Fruit fly (Drosophila melanogaster) whole organism, embryonic: ENCODE results near the gene cni.

Experiments used
- Ada2b ChIP-seq: fragments of 200-800 bp; sonication (Bioruptor generic); IDR thresholded peaks from 2 replicates; pipeline ENCODE4 v1.3.6; 2022; ENCODE audit warnings: missing biosample characterization, missing genetic modification characterization
- BEAF-32 ChIP-seq: fragments of 200-800 bp; sonication (Bioruptor generic); optimal IDR thresholded peaks from 3 replicates; lab custom pipeline; 2017; ENCODE audit warnings: missing biosample characterization, missing genetic modification characterization, mild to moderate bottlenecking, moderate library complexity, missing genetic modification reagents
- Bteb2 ChIP-seq: fragments of 200-800 bp; sonication (Bioruptor generic); optimal IDR thresholded peaks from 2 replicates; lab custom pipeline; 2016; ENCODE audit warnings: missing biosample characterization, missing genetic modification characterization
- CG10321 ChIP-seq: fragments of 200-800 bp; sonication (Bioruptor generic); IDR thresholded peaks from 2 replicates; pipeline ENCODE4 v1.3.6; 2022; ENCODE audit warnings: missing biosample characterization, missing genetic modification characterization
- CG11695 ChIP-seq: fragments of 200-800 bp; sonication (Bioruptor generic); IDR thresholded peaks from 3 replicates; pipeline ENCODE4 v1.3.6; 2022; ENCODE audit warnings: missing biosample characterization, missing genetic modification characterization
- CG12219 ChIP-seq: fragments of 200-800 bp; sonication (Bioruptor generic); optimal IDR thresholded peaks from 3 replicates; lab custom pipeline; 2018; ENCODE audit warnings: missing biosample characterization, mild to moderate bottlenecking, missing genetic modification characterization
- CG12744 ChIP-seq: fragments of 200-800 bp; sonication (Bioruptor generic); optimal IDR thresholded peaks from 2 replicates; lab custom pipeline; 2016; ENCODE audit warnings: missing biosample characterization, missing genetic modification characterization
- CG13624 ChIP-seq: fragments of 200-800 bp; sonication (Bioruptor generic); optimal IDR thresholded peaks from 2 replicates; lab custom pipeline; 2016; ENCODE audit warnings: missing biosample characterization, missing genetic modification characterization
- CG14667 ChIP-seq: fragments of 200-800 bp; sonication (Bioruptor generic); IDR thresholded peaks from 2 replicates; pipeline ENCODE4 v1.3.6; 2022; ENCODE audit warnings: missing biosample characterization, missing genetic modification characterization
- CG14860 ChIP-seq: fragments of 200-800 bp; sonication (Bioruptor generic); IDR thresholded peaks from 3 replicates; pipeline ENCODE4 v1.3.6; 2022; ENCODE audit warnings: missing biosample characterization, missing genetic modification characterization; ENCODE audit not compliant: partially characterized antibody
- CG14965 ChIP-seq: fragments of 200-800 bp; sonication (Bioruptor generic); optimal IDR thresholded peaks from 2 replicates; lab custom pipeline; 2016; ENCODE audit warnings: missing biosample characterization, missing genetic modification characterization, borderline replicate concordance
- CG15269 ChIP-seq: fragments of 200-800 bp; sonication (Bioruptor generic); optimal IDR thresholded peaks from 2 replicates; lab custom pipeline; 2018; ENCODE audit warnings: missing biosample characterization, mild to moderate bottlenecking, missing genetic modification characterization, moderate library complexity
- CG16813 ChIP-seq: fragments of 200-800 bp; sonication (Bioruptor generic); IDR thresholded peaks from 3 replicates; pipeline ENCODE4 v1.3.6; 2022; ENCODE audit warnings: missing biosample characterization, missing genetic modification characterization; ENCODE audit not compliant: partially characterized antibody
- CG2129 ChIP-seq: fragments of 200-800 bp; sonication (Bioruptor generic); IDR thresholded peaks from 2 replicates; pipeline ENCODE4 v1.3.6; 2022; ENCODE audit warnings: missing biosample characterization, missing genetic modification characterization; ENCODE audit not compliant: partially characterized antibody
- CG2678 ChIP-seq: fragments of 200-800 bp; sonication (Bioruptor generic); optimal IDR thresholded peaks from 3 replicates; lab custom pipeline; 2019; ENCODE audit warnings: missing biosample characterization, mild to moderate bottlenecking, missing genetic modification characterization, moderate library complexity
- CG30431 ChIP-seq: fragments of 200-800 bp; sonication (Bioruptor generic); optimal IDR thresholded peaks from 2 replicates; lab custom pipeline; 2017; ENCODE audit warnings: missing biosample characterization, missing genetic modification characterization
- CG3065 ChIP-seq: fragments of 200-800 bp; sonication (Bioruptor generic); optimal IDR thresholded peaks from 2 replicates; lab custom pipeline; 2016; ENCODE audit warnings: missing biosample characterization, missing genetic modification characterization
- CG3281 ChIP-seq: fragments of 200-800 bp; sonication (Bioruptor generic); optimal IDR thresholded peaks from 3 replicates; lab custom pipeline; 2017; ENCODE audit warnings: missing biosample characterization, mild to moderate bottlenecking, missing genetic modification characterization
- CG34376 ChIP-seq: fragments of 200-800 bp; sonication (Bioruptor generic); optimal IDR thresholded peaks from 2 replicates; lab custom pipeline; 2018; ENCODE audit warnings: missing biosample characterization, mild to moderate bottlenecking, missing genetic modification characterization
- CG4282 ChIP-seq: fragments of 200-800 bp; sonication (Bioruptor generic); optimal IDR thresholded peaks from 2 replicates; lab custom pipeline; 2016; ENCODE audit warnings: missing biosample characterization, missing genetic modification characterization
- CG4328 ChIP-seq: fragments of 200-800 bp; sonication (Bioruptor generic); optimal IDR thresholded peaks from 3 replicates; lab custom pipeline; 2017; ENCODE audit warnings: missing biosample characterization, missing genetic modification reagents, missing genetic modification characterization
- CG7556 ChIP-seq: fragments of 200-800 bp; sonication (Bioruptor generic); optimal IDR thresholded peaks from 2 replicates; lab custom pipeline; 2017; ENCODE audit warnings: missing biosample characterization, mild to moderate bottlenecking, missing genetic modification characterization
- CG8359 ChIP-seq: fragments of 200-800 bp; sonication (Bioruptor generic); optimal IDR thresholded peaks from 2 replicates; lab custom pipeline; 2017; ENCODE audit warnings: missing biosample characterization, mild to moderate bottlenecking, missing genetic modification characterization, borderline replicate concordance
- CG9797 ChIP-seq: fragments of 200-800 bp; sonication (Bioruptor generic); optimal IDR thresholded peaks from 3 replicates; lab custom pipeline; 2018; ENCODE audit warnings: missing biosample characterization, mild to moderate bottlenecking, missing genetic modification characterization
- CG9817 ChIP-seq: fragments of 200-800 bp; sonication (Bioruptor generic); optimal IDR thresholded peaks from 2 replicates; lab custom pipeline; 2018; ENCODE audit warnings: missing biosample characterization, mild to moderate bottlenecking, missing genetic modification characterization, moderate library complexity
- Dp ChIP-seq: fragments of 200-800 bp; sonication (Bioruptor generic); optimal IDR thresholded peaks from 2 replicates; lab custom pipeline; 2018; ENCODE audit warnings: missing biosample characterization, mild to moderate bottlenecking, missing genetic modification characterization, moderate library complexity
- Gug ChIP-seq: fragments of 200-800 bp; sonication (Bioruptor generic); IDR thresholded peaks from 4 replicates; pipeline ENCODE4 v1.3.6; 2022; ENCODE audit warnings: missing biosample characterization, missing genetic modification characterization
- HmgZ ChIP-seq: fragments of 200-800 bp; sonication (Bioruptor generic); optimal IDR thresholded peaks from 2 replicates; lab custom pipeline; 2018; ENCODE audit warnings: missing biosample characterization, mild to moderate bottlenecking, missing genetic modification characterization
- Hr51 ChIP-seq, 2 experiments: fragments of 200-800 bp; sonication (Bioruptor generic); optimal IDR thresholded peaks; 2 replicates in 1 of 2; 3 replicates in 1 of 2; lab custom pipeline; 2016 to 2018; ENCODE audit warnings: missing biosample characterization in 2 of 2, missing genetic modification characterization in 2 of 2, mild to moderate bottlenecking in 1 of 2, moderate library complexity in 1 of 2
- MBD-R2 ChIP-seq: fragments of 200-800 bp; sonication (Bioruptor generic); IDR thresholded peaks from 2 replicates; pipeline ENCODE4 v1.3.6; 2022; ENCODE audit warnings: missing biosample characterization, missing genetic modification characterization
- Med ChIP-seq: fragments of 200-800 bp; sonication (Bioruptor generic); peaks from one replicate; lab custom pipeline; 2016; ENCODE audit warnings: missing biosample characterization, missing genetic modification characterization, mild to moderate bottlenecking, inconsistent platforms, moderate library complexity
- Rfx ChIP-seq: fragments of 200-800 bp; sonication (Bioruptor generic); IDR thresholded peaks from 2 replicates; pipeline ENCODE4 v1.3.6; 2022; ENCODE audit warnings: missing biosample characterization, missing genetic modification characterization
- Scr ChIP-seq: fragments of 200-800 bp; sonication (Bioruptor generic); IDR thresholded peaks from 2 replicates; pipeline ENCODE4 v1.3.6; 2022; ENCODE audit warnings: missing biosample characterization, missing genetic modification characterization; ENCODE audit not compliant: partially characterized antibody
- Sox102F ChIP-seq: fragments of 200-800 bp; sonication (Bioruptor generic); optimal IDR thresholded peaks from 2 replicates; lab custom pipeline; 2018; ENCODE audit warnings: missing biosample characterization, mild to moderate bottlenecking, missing genetic modification characterization, moderate library complexity
- Tbp ChIP-seq: fragments of >200 bp; optimal IDR thresholded peaks from 2 replicates; lab custom pipeline; 2018; ENCODE audit warnings: missing biosample characterization, missing genetic modification characterization
- abd-A ChIP-seq: fragments of 200-800 bp; sonication (Bioruptor generic); optimal IDR thresholded peaks from 3 replicates; lab custom pipeline; 2019; ENCODE audit warnings: missing biosample characterization, mild to moderate bottlenecking, missing genetic modification characterization, moderate library complexity
- al ChIP-seq: fragments of 200-800 bp; sonication (Bioruptor generic); IDR thresholded peaks from 2 replicates; pipeline ENCODE4 v1.3.6; 2022; ENCODE audit warnings: missing biosample characterization, missing genetic modification characterization
- ase ChIP-seq: fragments of 200-800 bp; sonication (Bioruptor generic); IDR thresholded peaks from 3 replicates; pipeline ENCODE4 v1.3.6; 2022; ENCODE audit warnings: missing biosample characterization, missing genetic modification characterization
- chn ChIP-seq: fragments of 200-800 bp; sonication (Bioruptor generic); optimal IDR thresholded peaks from 2 replicates; lab custom pipeline; 2016; ENCODE audit warnings: missing biosample characterization, missing genetic modification characterization
- croc ChIP-seq: fragments of 200-800 bp; sonication (Bioruptor generic); conservative IDR thresholded peaks from 3 replicates; pipeline ENCODE4 v1.3.6; 2022; ENCODE audit warnings: missing biosample characterization, missing genetic modification characterization
- dimm ChIP-seq: fragments of 200-800 bp; sonication (Bioruptor generic); IDR thresholded peaks from 2 replicates; pipeline ENCODE4 v1.3.6; 2022; ENCODE audit warnings: missing biosample characterization, missing genetic modification characterization
- gcm ChIP-seq: fragments of 200-800 bp; sonication (Bioruptor generic); optimal IDR thresholded peaks from 2 replicates; lab custom pipeline; 2019; ENCODE audit warnings: missing biosample characterization, mild to moderate bottlenecking, missing genetic modification characterization, moderate library complexity
- jing ChIP-seq: fragments of 200-800 bp; sonication (Bioruptor generic); optimal IDR thresholded peaks from 2 replicates; lab custom pipeline; 2018; ENCODE audit warnings: missing biosample characterization, mild to moderate bottlenecking, missing genetic modification characterization
- ranshi ChIP-seq: fragments of 200-800 bp; sonication (Bioruptor generic); IDR thresholded peaks from 2 replicates; pipeline ENCODE4 v1.3.6; 2022; ENCODE audit warnings: missing biosample characterization, missing genetic modification characterization
- schlank ChIP-seq: fragments of 200-800 bp; sonication (Bioruptor generic); optimal IDR thresholded peaks from 2 replicates; lab custom pipeline; 2018; ENCODE audit warnings: missing biosample characterization, mild to moderate bottlenecking, missing genetic modification characterization
- sens ChIP-seq: fragments of 200-800 bp; sonication (Bioruptor generic); peaks from one replicate; lab custom pipeline; 2016; ENCODE audit warnings: missing biosample characterization, missing genetic modification characterization
- tgo ChIP-seq: fragments of 200-800 bp; sonication (Bioruptor generic); IDR thresholded peaks from 3 replicates; pipeline ENCODE4 v1.3.6; 2022; ENCODE audit warnings: missing biosample characterization, missing genetic modification characterization
- tin ChIP-seq: fragments of 200-800 bp; sonication (Bioruptor generic); optimal IDR thresholded peaks from 3 replicates; lab custom pipeline; 2016; ENCODE audit warnings: missing biosample characterization, missing genetic modification characterization
- trem ChIP-seq: fragments of 200-800 bp; optimal IDR thresholded peaks from 3 replicates; lab custom pipeline; 2019; ENCODE audit warnings: missing biosample characterization, mild to moderate bottlenecking, missing genetic modification characterization, moderate library complexity
- trh ChIP-seq: fragments of 200-800 bp; sonication (Bioruptor generic); optimal IDR thresholded peaks from 2 replicates; lab custom pipeline; 2016; ENCODE audit warnings: missing biosample characterization, missing genetic modification characterization
- unpg ChIP-seq: fragments of 200-800 bp; sonication (Bioruptor generic); optimal IDR thresholded peaks from 3 replicates; lab custom pipeline; 2018; ENCODE audit warnings: missing biosample characterization, mild to moderate bottlenecking, missing genetic modification characterization, moderate library complexity

Gene cni

dm6 chr2L:16310648-16311047, at the start of gene cni, which contains the start of gene fzy (continued):
- no peak for TF ChIP-seq dimm
- no peak for TF ChIP-seq CG2129 (GFP tag; lab: Robert Waterston, UW)
- no peak for TF ChIP-seq ase (GFP tag; lab: Robert Waterston, UW)
- no peak for TF ChIP-seq tgo (GFP tag; lab: Robert Waterston, UW)
- no peak for TF ChIP-seq CG4328 (GFP tag; lab: Kevin White, UChicago)
- TF ChIP-seq CG15269 (tag; lab: Kevin White, UChicago): no peak
- no peak for TF ChIP-seq jing (GFP tag; lab: Kevin White, UChicago)
- TF ChIP-seq CG7556 (GFP tag; lab: Kevin White, UChicago): no peak
- TF ChIP-seq sens (GFP tag; lab: Kevin White, UChicago): peak; percentile 82
- no peak for TF ChIP-seq CG11695 (GFP tag; lab: Robert Waterston, UW)
- TF ChIP-seq CG14667 (GFP tag; lab: Robert Waterston, UW): no peak
- no peak for TF ChIP-seq CG12219 (GFP tag; lab: Kevin White, UChicago)
- TF ChIP-seq schlank: no peak
- TF ChIP-seq unpg: no peak
- TF ChIP-seq MBD-R2 (GFP tag; lab: Robert Waterston, UW): peak; percentile 93
- peak; percentile 43; the same call in 1 of the 3 replicates for TF ChIP-seq CG16813 (GFP tag; lab: Robert Waterston, UW)
- no peak for TF ChIP-seq trh (GFP tag; lab: Kevin White, UChicago)
- TF ChIP-seq Ada2b: 0 out of 2 replicates have a peak, but pooled peaks have one; percentile 16
- TF ChIP-seq Gug (GFP tag; lab: Robert Waterston, UW): no peak
- TF ChIP-seq Tbp (GFP tag; lab: Kevin White, UChicago): no peak
- peak; percentile 88 for TF ChIP-seq Dp (GFP tag; lab: Kevin White, UChicago)
- TF ChIP-seq croc: no peak
- no peak for TF ChIP-seq Sox102F (GFP tag; lab: Kevin White, UChicago)
- TF ChIP-seq chn (GFP tag; lab: Kevin White, UChicago): no peak
- no peak for TF ChIP-seq Bteb2 (GFP tag; lab: Kevin White, UChicago)
- no peak for TF ChIP-seq CG9817 (tag; lab: Kevin White, UChicago)
- peak; percentile 23 for TF ChIP-seq CG2678
- no peak for TF ChIP-seq gcm (GFP tag; lab: Kevin White, UChicago)
- peak; percentile 62 for TF ChIP-seq BEAF-32
- no peak for TF ChIP-seq abd-A (tag; lab: Kevin White, UChicago)
- peak; percentile 56 for TF ChIP-seq HmgZ (tag; lab: Kevin White, UChicago)
- TF ChIP-seq CG12744: no peak
- TF ChIP-seq Hr51 (GFP tag; optimal IDR thresholded peaks at IDR 0.05; lab: Kevin White, UChicago): no peak
- TF ChIP-seq CG34376 (GFP tag; lab: Kevin White, UChicago): peak; percentile 16
- peak; percentile 31 for TF ChIP-seq tin
- no peak for TF ChIP-seq CG4282 (GFP tag; lab: Kevin White, UChicago)
- no peak for TF ChIP-seq ranshi (GFP tag; lab: Robert Waterston, UW)
- TF ChIP-seq Med: peak; percentile 10
- no peak for TF ChIP-seq Rfx (GFP tag; lab: Robert Waterston, UW)
- no peak for TF ChIP-seq CG14860
- no peak for TF ChIP-seq CG3065 (GFP tag; lab: Kevin White, UChicago)
- TF ChIP-seq CG10321 (GFP tag; lab: Robert Waterston, UW): no peak
- TF ChIP-seq CG3281 (GFP tag; lab: Kevin White, UChicago): no peak
- no peak for TF ChIP-seq CG8359 (GFP tag; lab: Kevin White, UChicago)
- no peak for TF ChIP-seq CG14965 (GFP tag; lab: Kevin White, UChicago)
- TF ChIP-seq CG13624 (GFP tag; lab: Kevin White, UChicago): peak; percentile 11
- peak; percentile 22; the same call in 1 of the 2 replicates for TF ChIP-seq Scr
- no peak for TF ChIP-seq CG30431
- TF ChIP-seq trem (tag; lab: Kevin White, UChicago): peak; percentile 93
- TF ChIP-seq CG9797: peak; percentile 98
- no peak for TF ChIP-seq al (GFP tag; lab: Robert Waterston, UW)
